Fruit fly (Drosophila melanogaster) whole organism, embryonic: ENCODE data around the gene CG45207.

Experiments used
- Blimp-1 ChIP-seq: fragments of 200-800 bp; sonication (Bioruptor generic); optimal IDR thresholded peaks from 3 replicates; lab custom pipeline; 2018; ENCODE audit warnings: missing biosample characterization, missing genetic modification characterization, mild to moderate bottlenecking, moderate library complexity, missing genetic modification reagents
- CG18011 ChIP-seq: fragments of 200-800 bp; sonication (Bioruptor generic); optimal IDR thresholded peaks from 2 replicates; lab custom pipeline; 2017; ENCODE audit warnings: missing biosample characterization, missing genetic modification characterization, mild to moderate bottlenecking, moderate library complexity, missing genotype
- CG9876 ChIP-seq: fragments of 200-800 bp; sonication (Bioruptor generic); optimal IDR thresholded peaks from 2 replicates; lab custom pipeline; 2016; ENCODE audit warnings: missing biosample characterization, missing genetic modification characterization
- Dfd ChIP-seq, 2 experiments: fragments of >200 bp; optimal IDR thresholded peaks; 2 replicates each; lab custom pipeline; 2017; ENCODE audit warnings: missing biosample characterization in 2 of 2, missing genetic modification characterization in 2 of 2
- Meics ChIP-seq: fragments of 200-800 bp; sonication (Bioruptor generic); optimal IDR thresholded peaks from 2 replicates; lab custom pipeline; 2017; ENCODE audit warnings: missing biosample characterization, mild to moderate bottlenecking, missing genetic modification characterization
- fd102C ChIP-seq: fragments of 200-800 bp; sonication (Bioruptor generic); optimal IDR thresholded peaks from 2 replicates; lab custom pipeline; 2018; ENCODE audit warnings: missing biosample characterization, mild to moderate bottlenecking, missing genetic modification characterization, moderate library complexity
- gcm ChIP-seq: fragments of 200-800 bp; sonication (Bioruptor generic); optimal IDR thresholded peaks from 2 replicates; lab custom pipeline; 2019; ENCODE audit warnings: missing biosample characterization, mild to moderate bottlenecking, missing genetic modification characterization, moderate library complexity
- grn ChIP-seq: fragments of 200-800 bp; sonication (Bioruptor generic); optimal IDR thresholded peaks from 3 replicates; lab custom pipeline; 2017; ENCODE audit warnings: missing biosample characterization, missing genetic modification characterization
- nom ChIP-seq: fragments of 200-800 bp; sonication (Bioruptor generic); optimal IDR thresholded peaks from 2 replicates; lab custom pipeline; 2017; ENCODE audit warnings: missing biosample characterization, missing genetic modification characterization, mild to moderate bottlenecking, moderate library complexity, missing genetic modification reagents
- pho ChIP-seq: fragments of 200-800 bp; sonication (Bioruptor generic); optimal IDR thresholded peaks from 2 replicates; lab custom pipeline; 2016; ENCODE audit warnings: missing biosample characterization, missing genetic modification characterization
- stwl ChIP-seq: fragments of 200-800 bp; sonication (Bioruptor generic); optimal IDR thresholded peaks from 3 replicates; lab custom pipeline; 2018; ENCODE audit warnings: missing biosample characterization, mild to moderate bottlenecking, missing genetic modification characterization, moderate library complexity
- usp ChIP-seq: fragments of >200 bp; optimal IDR thresholded peaks from 2 replicates; lab custom pipeline; 2017; ENCODE audit warnings: missing biosample characterization, missing genetic modification characterization

- TF ChIP-seq gcm (no peak), usp (no peak), nom (GFP tag; lab: Kevin White, UChicago) (no peak), pho (GFP tag; lab: Kevin White, UChicago) (no peak), Blimp-1 (GFP tag; lab: Kevin White, UChicago) (no peak), fd102C (GFP tag; lab: Kevin White, UChicago) (no peak), stwl (tag; lab: Kevin White, UChicago) (no peak), grn (GFP tag; lab: Kevin White, UChicago) (no peak), Meics (no peak), CG18011 (GFP tag; lab: Kevin White, UChicago) (no peak), CG9876 (GFP tag; lab: Kevin White, UChicago) (no peak), Dfd (GFP tag; optimal IDR thresholded peaks at IDR 0.05; lab: Kevin White, UChicago) (no peak)
These were observed 26.9 kb upstream of the CG45207 start, which contains the start of gene CG9593 for dm6 chr3R:15802006-15802405.
